Worm (Caenorhabditis elegans): ENCODE measurements around the gene C01G5.25.

DNA sequence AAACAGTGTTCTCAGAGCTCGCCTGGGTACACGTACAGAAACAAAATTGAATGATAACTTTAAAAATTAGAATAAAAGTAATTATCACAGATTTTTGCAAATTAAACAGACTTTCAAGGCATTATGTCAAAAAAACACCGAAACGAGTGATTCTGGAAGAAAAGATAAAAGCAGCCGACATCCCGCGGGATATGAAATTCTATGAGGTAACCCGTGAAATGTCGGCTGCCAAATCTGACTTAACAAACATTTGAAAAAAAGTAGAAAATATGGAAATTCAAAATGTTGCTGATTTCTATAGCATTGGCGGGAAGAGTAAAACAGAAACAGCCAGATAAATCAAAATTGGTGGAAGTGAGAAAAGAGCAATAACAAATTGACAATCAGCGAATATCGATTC is 24.1 kb downstream of the C01G5.25 start:
- TF ChIP-seq hmg-4 (GFP tag; optimal IDR thresholded peaks at IDR 0.05): no peak
- no peak for TF ChIP-seq ama-1 (optimal IDR thresholded peaks at IDR 0.05)
- TF ChIP-seq ceh-13 (GFP tag; optimal IDR thresholded peaks at IDR 0.05): no peak
